Worm (Caenorhabditis elegans) whole organism, L1 larva: ENCODE measurements around the gene ZK632.11.

Experiments used
- C16A3.4 ChIP-seq: fragments of 150-350 bp; optimal IDR thresholded peaks from 2 replicates; lab custom pipeline; 2014; ENCODE audit warnings: missing biosample characterization, missing genetic modification characterization
- F16B12.6 ChIP-seq: fragments of 150-350 bp; optimal IDR thresholded peaks from 2 replicates; lab custom pipeline; 2014; ENCODE audit warnings: missing biosample characterization, missing genetic modification characterization
- aha-1 ChIP-seq: fragments of 150-350 bp; optimal IDR thresholded peaks from 2 replicates; lab custom pipeline; 2014; ENCODE audit warnings: missing biosample characterization, missing genetic modification characterization
- ama-1 ChIP-seq: fragments of 150-350 bp; optimal IDR thresholded peaks from 2 replicates; lab custom pipeline; 2014
- blmp-1 ChIP-seq: fragments of 150-350 bp; optimal IDR thresholded peaks from 2 replicates; lab custom pipeline; 2014; ENCODE audit warnings: missing biosample characterization, missing genetic modification characterization
- ceh-8 ChIP-seq: fragments of 200-800 bp; sonication (Bioruptor generic); optimal IDR thresholded peaks from 2 replicates; lab custom pipeline; 2018; ENCODE audit warnings: mild to moderate bottlenecking, missing genetic modification characterization, moderate library complexity, missing compliant biosample characterization
- ceh-82 ChIP-seq, 3 experiments: fragments of 150-350 bp in 1 of 3; sonication (generic microtip) in 2 of 3; optimal IDR thresholded peaks; 2 replicates each; lab custom pipeline; 2014 to 2017; ENCODE audit warnings: missing biosample characterization in 3 of 3, missing genetic modification characterization in 3 of 3
- ceh-88 ChIP-seq: fragments of 200-800 bp; sonication (Bioruptor generic); IDR thresholded peaks from 2 replicates; pipeline ENCODE4 v1.3.6; 2022; ENCODE audit warnings: missing genetic modification characterization, missing compliant biosample characterization
- ceh-90 ChIP-seq: sonication (generic microtip); optimal IDR thresholded peaks from 2 replicates; lab custom pipeline; 2016; ENCODE audit warnings: missing genetic modification characterization, missing compliant biosample characterization
- ces-1 ChIP-seq: fragments of 150-350 bp; optimal IDR thresholded peaks from 2 replicates; lab custom pipeline; 2014; ENCODE audit warnings: missing biosample characterization, missing genetic modification reagents, missing genetic modification characterization
- dpl-1 ChIP-seq, 3 experiments: fragments of 150-350 bp in 2 of 3; sonication (generic microtip) in 1 of 3; optimal IDR thresholded peaks; 2 replicates each; lab custom pipeline; 2014 to 2017; ENCODE audit warnings: missing biosample characterization in 3 of 3, missing genetic modification characterization in 3 of 3, missing genetic modification reagents in 3 of 3
- dsc-1 ChIP-seq: sonication (generic microtip); optimal IDR thresholded peaks from 2 replicates; lab custom pipeline; 2016; ENCODE audit warnings: mild to moderate bottlenecking, missing genetic modification characterization, missing compliant biosample characterization
- efl-1 ChIP-seq, 4 experiments: fragments of 150-350 bp; optimal IDR thresholded peaks in 3 of 4; peaks in 1 of 4; 1 replicate in 1 of 4; 2 replicates in 3 of 4; lab custom pipeline; 2014; ENCODE audit warnings: missing biosample characterization in 2 of 4, missing genetic modification characterization in 2 of 4, missing genetic modification reagents in 2 of 4
- efl-3 ChIP-seq: fragments of 200-800 bp; sonication (Bioruptor generic); optimal IDR thresholded peaks from 2 replicates; lab custom pipeline; 2018; ENCODE audit warnings: mild to moderate bottlenecking, missing genetic modification characterization, missing compliant biosample characterization
- egl-13 ChIP-seq: sonication (generic microtip); optimal IDR thresholded peaks from 2 replicates; lab custom pipeline; 2016; ENCODE audit warnings: missing genotype, missing genetic modification reagents, missing genetic modification characterization, missing compliant biosample characterization
- egl-27 ChIP-seq, 2 experiments: fragments of 150-350 bp in 1 of 2; sonication (generic microtip); optimal IDR thresholded peaks; 3 replicates each; lab custom pipeline; 2017 to 2018; ENCODE audit warnings: missing biosample characterization in 2 of 2, missing genetic modification characterization in 2 of 2, missing genetic modification reagents in 2 of 2
- elt-3 ChIP-seq, 6 experiments: fragments of 150-350 bp in 1 of 6; sonication (generic microtip); optimal IDR thresholded peaks; 2 replicates each; lab custom pipeline; 2017 to 2018; ENCODE audit warnings: missing biosample characterization in 6 of 6, missing genetic modification characterization in 6 of 6, inconsistent platforms in 1 of 6
- ets-5 ChIP-seq: fragments of 200-800 bp; sonication (Bioruptor generic); IDR thresholded peaks from 2 replicates; pipeline ENCODE4 v1.3.6; 2022; ENCODE audit warnings: missing genetic modification characterization, missing compliant biosample characterization
- fkh-8 ChIP-seq: sonication (generic microtip); optimal IDR thresholded peaks from 2 replicates; lab custom pipeline; 2016; ENCODE audit warnings: mild to moderate bottlenecking, missing genetic modification characterization, missing compliant biosample characterization
- grh-1 ChIP-seq: fragments of 200-800 bp; sonication (Bioruptor generic); IDR thresholded peaks from 2 replicates; pipeline ENCODE4 v1.3.6; 2022; ENCODE audit warnings: missing genetic modification reagents, missing genetic modification characterization, missing compliant biosample characterization
- hlh-17 ChIP-seq: fragments of 200-800 bp; sonication (Bioruptor generic); optimal IDR thresholded peaks from 2 replicates; lab custom pipeline; 2018; ENCODE audit warnings: missing genetic modification characterization, mild to moderate bottlenecking, missing compliant biosample characterization, moderate library complexity, borderline replicate concordance
- hlh-4 ChIP-seq: sonication (generic microtip); optimal IDR thresholded peaks from 2 replicates; lab custom pipeline; 2016; ENCODE audit warnings: mild to moderate bottlenecking, missing genetic modification characterization, missing compliant biosample characterization
- hpl-2 ChIP-seq: fragments of 150-350 bp; optimal IDR thresholded peaks from 2 replicates; lab custom pipeline; 2014; ENCODE audit warnings: missing biosample characterization, missing genetic modification reagents, missing genetic modification characterization
- irx-1 ChIP-seq: sonication (generic microtip); optimal IDR thresholded peaks from 2 replicates; lab custom pipeline; 2016; ENCODE audit warnings: missing genetic modification characterization, missing compliant biosample characterization
- jun-1 ChIP-seq: fragments of 150-350 bp; optimal IDR thresholded peaks from 2 replicates; lab custom pipeline; 2014; ENCODE audit warnings: missing biosample characterization, missing genetic modification reagents, missing genetic modification characterization
- lin-13 ChIP-seq: fragments of 150-350 bp; optimal IDR thresholded peaks from 2 replicates; lab custom pipeline; 2014; ENCODE audit warnings: missing biosample characterization, missing genetic modification reagents, missing genetic modification characterization
- lin-35 ChIP-seq, 2 experiments: fragments of 150-350 bp; optimal IDR thresholded peaks; 2 replicates each; lab custom pipeline; 2014; ENCODE audit warnings: missing biosample characterization in 2 of 2, missing genetic modification characterization in 2 of 2, missing genetic modification reagents in 2 of 2
- lsy-2 ChIP-seq, 2 experiments: fragments of 150-350 bp; optimal IDR thresholded peaks; 2 replicates each; lab custom pipeline; 2014; ENCODE audit warnings: missing biosample characterization in 2 of 2, missing genetic modification characterization in 2 of 2
- mep-1 ChIP-seq: fragments of 150-350 bp; optimal IDR thresholded peaks from 2 replicates; lab custom pipeline; 2014; ENCODE audit warnings: missing biosample characterization, missing genetic modification characterization
- nhr-20 ChIP-seq: sonication (generic microtip); optimal IDR thresholded peaks from 2 replicates; lab custom pipeline; 2016; ENCODE audit warnings: mild to moderate bottlenecking, missing genetic modification characterization, missing compliant biosample characterization
- nhr-237 ChIP-seq: fragments of 150-350 bp; optimal IDR thresholded peaks from 2 replicates; lab custom pipeline; 2014; ENCODE audit warnings: missing biosample characterization, missing genetic modification characterization
- nhr-47 ChIP-seq: sonication (generic microtip); optimal IDR thresholded peaks from 2 replicates; lab custom pipeline; 2016; ENCODE audit warnings: mild to moderate bottlenecking, missing genetic modification characterization, moderate library complexity, missing compliant biosample characterization
- nhr-71 ChIP-seq: sonication (generic microtip); optimal IDR thresholded peaks from 2 replicates; lab custom pipeline; 2016; ENCODE audit warnings: mild to moderate bottlenecking, missing genetic modification characterization, moderate library complexity, missing compliant biosample characterization
- nhr-76 ChIP-seq: sonication (generic microtip); optimal IDR thresholded peaks from 2 replicates; lab custom pipeline; 2017; ENCODE audit warnings: missing biosample characterization, missing genetic modification characterization
- nhr-85 ChIP-seq: sonication (generic microtip); peaks from one replicate; lab custom pipeline; 2016; ENCODE audit warnings: missing genetic modification characterization, inconsistent platforms, missing compliant biosample characterization
- nhr-90 ChIP-seq: sonication (generic microtip); optimal IDR thresholded peaks from 2 replicates; lab custom pipeline; 2016; ENCODE audit warnings: mild to moderate bottlenecking, missing genetic modification characterization, missing compliant biosample characterization; ENCODE audit not compliant: poor library complexity
- pag-3 ChIP-seq: sonication (generic microtip); optimal IDR thresholded peaks from 2 replicates; lab custom pipeline; 2017; ENCODE audit warnings: missing genetic modification characterization, mild to moderate bottlenecking, missing compliant biosample characterization, antibody characterized with exemption, borderline replicate concordance; ENCODE audit not compliant: insufficient read depth
- rnt-1 ChIP-seq: sonication (generic microtip); optimal IDR thresholded peaks from 2 replicates; lab custom pipeline; 2016; ENCODE audit warnings: mild to moderate bottlenecking, missing genetic modification characterization, moderate library complexity, missing compliant biosample characterization
- skn-1 ChIP-seq: fragments of 150-350 bp; optimal IDR thresholded peaks from 2 replicates; lab custom pipeline; 2014; ENCODE audit warnings: missing biosample characterization, missing genetic modification characterization
- snu-23 ChIP-seq: sonication (generic microtip); optimal IDR thresholded peaks from 2 replicates; lab custom pipeline; 2016; ENCODE audit warnings: missing genetic modification characterization, missing compliant biosample characterization
- sup-37 ChIP-seq: fragments of 200-800 bp; sonication (Bioruptor generic); optimal IDR thresholded peaks from 2 replicates; lab custom pipeline; 2018; ENCODE audit warnings: mild to moderate bottlenecking, missing genetic modification characterization, missing compliant biosample characterization
- swsn-7 ChIP-seq: sonication (generic microtip); optimal IDR thresholded peaks from 2 replicates; lab custom pipeline; 2016; ENCODE audit warnings: missing genetic modification characterization, missing compliant biosample characterization
- unc-130 ChIP-seq: fragments of 150-350 bp; optimal IDR thresholded peaks from 2 replicates; lab custom pipeline; 2017; ENCODE audit warnings: missing biosample characterization, missing genetic modification characterization, inconsistent platforms
- unc-98 ChIP-seq: fragments of 200-800 bp; sonication (Bioruptor generic); IDR thresholded peaks from 2 replicates; pipeline ENCODE4 v1.3.6; 2022; ENCODE audit warnings: missing genetic modification characterization, missing compliant biosample characterization
- xbp-1 ChIP-seq: sonication (generic microtip); optimal IDR thresholded peaks from 2 replicates; lab custom pipeline; 2016; ENCODE audit warnings: missing genetic modification characterization, missing compliant biosample characterization
- ztf-11 ChIP-seq, 2 experiments: sonication (generic microtip); optimal IDR thresholded peaks; 2 replicates each; lab custom pipeline; 2016 to 2017; ENCODE audit warnings: missing genetic modification characterization in 2 of 2, missing biosample characterization in 1 of 2, missing compliant biosample characterization in 1 of 2

The ZK632.11 gene

DNA sequence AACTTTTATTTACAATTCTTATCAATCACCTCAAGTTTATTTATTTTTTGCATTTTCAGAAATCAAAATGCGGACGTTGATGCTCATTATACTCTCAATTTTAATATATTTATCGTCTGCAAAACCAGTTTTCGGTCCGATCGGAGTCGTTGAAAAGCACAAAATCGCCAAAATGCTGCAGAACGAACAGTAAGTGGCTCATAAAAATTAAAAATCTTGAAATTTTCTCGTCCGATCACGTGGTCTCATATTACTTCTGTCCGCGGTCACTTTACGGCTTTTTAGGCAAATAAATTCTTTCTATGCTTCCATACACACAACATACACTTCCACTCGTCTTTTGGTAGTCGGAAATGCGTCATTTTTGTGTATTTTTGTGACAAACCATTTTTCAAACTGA, 16.0 kb downstream of the ZK632.11 start, which contains the start of gene K11H3.5:
K11H3.5 (plus strand) TSS at position 54 of the 400 bp plus-strand sequence.
- TF ChIP-seq xbp-1 (tag; lab: Kevin White, UChicago) (no peak), efl-1 (optimal IDR thresholded peaks at IDR 0.05; lab: Kevin White, UChicago) (no peak), efl-1 (GFP tag; optimal IDR thresholded peaks at IDR 0.05 in 1 of 2; lab: Kevin White, UChicago) (peak in 1 of 2 experiments; percentile 64)

DNA sequence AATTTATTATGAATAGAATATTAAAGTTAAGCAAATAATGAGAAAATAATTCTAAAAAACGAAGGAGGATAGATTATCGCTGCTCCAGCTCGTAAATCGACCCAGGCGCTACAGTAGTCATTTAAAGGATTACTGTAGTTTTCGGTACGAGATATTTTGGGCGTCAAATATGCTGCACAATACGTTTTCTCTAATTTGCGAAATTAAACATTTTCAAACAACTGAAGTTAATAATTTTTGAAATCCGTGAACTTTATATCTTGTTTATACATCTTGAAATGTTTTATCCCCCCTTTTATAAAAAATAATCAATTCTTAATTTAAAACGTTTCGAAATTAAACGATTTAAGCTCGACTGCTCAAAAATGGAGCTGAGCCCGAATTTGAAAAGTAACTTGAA, 18.4 kb downstream of the ZK632.11 start, which contains the start of gene K11H3.2:
K11H3.2 (plus strand) TSS at position 301 of the 400 bp plus-strand sequence.
- TF ChIP-seq ets-5 (GFP tag; lab: Robert Waterston, UW): no peak
- no peak for TF ChIP-seq aha-1 (tag; lab: Kevin White, UChicago)
- no peak for TF ChIP-seq hpl-2 (GFP tag; lab: Kevin White, UChicago)
- no peak for TF ChIP-seq egl-13
- TF ChIP-seq xbp-1 (tag; lab: Kevin White, UChicago): no peak
- TF ChIP-seq unc-98 (GFP tag; lab: Robert Waterston, UW): no peak
- TF ChIP-seq nhr-20 (tag; lab: Kevin White, UChicago): no peak
- TF ChIP-seq unc-130 (tag; lab: Kevin White, UChicago): no peak
- TF ChIP-seq lin-13 (GFP tag; lab: Kevin White, UChicago): no peak
- no peak for TF ChIP-seq nhr-76 (tag; lab: Kevin White, UChicago)
- no peak for TF ChIP-seq pag-3 (tag; lab: Kevin White, UChicago)
- no peak for TF ChIP-seq egl-27 (tag; optimal IDR thresholded peaks at IDR 0.05; lab: Kevin White, UChicago)
- TF ChIP-seq ces-1: no peak
- no peak for TF ChIP-seq grh-1 (GFP tag; lab: Robert Waterston, UW)
- no peak for TF ChIP-seq blmp-1 (tag; lab: Kevin White, UChicago)

DNA sequence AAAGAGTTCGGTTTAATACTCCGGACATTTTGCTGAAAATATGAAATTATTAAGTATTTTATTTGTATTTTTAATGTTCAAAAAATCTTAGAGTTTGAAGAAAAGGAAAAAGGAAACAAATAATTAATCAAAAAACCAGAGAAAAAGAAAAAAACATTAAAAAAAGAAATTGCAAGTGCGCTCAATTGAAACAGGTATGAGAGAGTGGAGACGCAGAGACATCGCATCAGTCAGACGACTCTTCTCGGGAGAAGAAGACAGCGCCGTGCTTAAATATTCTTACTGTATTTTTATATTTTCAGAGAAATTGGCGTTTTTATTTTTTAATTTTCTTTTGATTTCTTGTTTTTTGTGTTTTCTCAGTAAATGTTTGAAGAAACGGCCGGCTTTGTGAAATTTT, 20.4 kb downstream of the ZK632.11 start, which contains the start of gene mrpl-36:
mrpl-36 (minus strand) TSS at position 34 of the 400 bp plus-strand sequence.
- peak; percentile 52 to 61 for TF ChIP-seq lin-35 (GFP tag; optimal IDR thresholded peaks at IDR 0.05; lab: Kevin White, UChicago)
- TF ChIP-seq ztf-11 (tag; optimal IDR thresholded peaks at IDR 0.05; lab: Kevin White, UChicago): no peak
- no peak for TF ChIP-seq ceh-8 (GFP tag; lab: Kevin White, UChicago)
- TF ChIP-seq unc-130 (tag; lab: Kevin White, UChicago): no peak
- TF ChIP-seq swsn-7 (tag; lab: Kevin White, UChicago): peak; percentile 4
- TF ChIP-seq jun-1 (tag; lab: Kevin White, UChicago): no peak
- no peak for TF ChIP-seq nhr-85 (tag; lab: Kevin White, UChicago)
- no peak for TF ChIP-seq elt-3 (tag; optimal IDR thresholded peaks at IDR 0.05; lab: Kevin White, UChicago)
- no peak for TF ChIP-seq lin-13 (GFP tag; lab: Kevin White, UChicago)
- TF ChIP-seq ceh-82 (tag; optimal IDR thresholded peaks at IDR 0.05; lab: Kevin White, UChicago): peak in 1 of 3 experiments; percentile 36
- TF ChIP-seq C16A3.4: peak; percentile 30
- no peak for TF ChIP-seq nhr-90 (tag; lab: Kevin White, UChicago)
- no peak for TF ChIP-seq irx-1 (tag; lab: Kevin White, UChicago)
- no peak for TF ChIP-seq nhr-237 (tag; lab: Kevin White, UChicago)
- no peak for TF ChIP-seq efl-3 (GFP tag; lab: Kevin White, UChicago)
- TF ChIP-seq F16B12.6: peak; percentile 33
- TF ChIP-seq ceh-88 (GFP tag; lab: Robert Waterston, UW): no peak
- TF ChIP-seq nhr-47 (tag; lab: Kevin White, UChicago): peak; percentile 17
- peak; percentile 36 for TF ChIP-seq rnt-1
- peak; percentile 52 to 67 for TF ChIP-seq efl-1 (optimal IDR thresholded peaks at IDR 0.05; lab: Kevin White, UChicago)
- TF ChIP-seq efl-1 (GFP tag; optimal IDR thresholded peaks at IDR 0.05 in 1 of 2; lab: Kevin White, UChicago): peak; percentile 45 to 94
- peak; percentile 54 for TF ChIP-seq snu-23 (GFP tag; lab: Kevin White, UChicago)
- no peak for TF ChIP-seq ama-1 (lab: Kevin White, UChicago)
- peak; percentile 38 for TF ChIP-seq mep-1 (tag; lab: Kevin White, UChicago)
- TF ChIP-seq dsc-1 (tag; lab: Kevin White, UChicago): no peak
- TF ChIP-seq sup-37 (GFP tag; lab: Kevin White, UChicago): no peak
- no peak for TF ChIP-seq hpl-2 (GFP tag; lab: Kevin White, UChicago)
- no peak for TF ChIP-seq fkh-8
- peak; percentile 50 to 61 for TF ChIP-seq lsy-2 (tag; optimal IDR thresholded peaks at IDR 0.05; lab: Kevin White, UChicago)
- TF ChIP-seq hlh-4: no peak
- TF ChIP-seq aha-1 (tag; lab: Kevin White, UChicago): no peak
- TF ChIP-seq hlh-17 (GFP tag; lab: Kevin White, UChicago): no peak
- peak; percentile 33 to 64 (median 39) for TF ChIP-seq dpl-1 (GFP tag; optimal IDR thresholded peaks at IDR 0.05; lab: Kevin White, UChicago)
- peak; percentile 46 for TF ChIP-seq nhr-71 (tag; lab: Kevin White, UChicago)
- TF ChIP-seq skn-1 (tag; lab: Kevin White, UChicago): peak; percentile 40
- no peak for TF ChIP-seq pag-3 (tag; lab: Kevin White, UChicago)
- TF ChIP-seq ceh-90: no peak
- TF ChIP-seq ces-1: no peak
